Worm (Caenorhabditis elegans) whole organism, young adult: ENCODE measurements around the gene oig-2.

Experiments used
- B0261.1 ChIP-seq: sonication (generic microtip); optimal IDR thresholded peaks from 2 replicates; lab custom pipeline; 2016; ENCODE audit warnings: mild to moderate bottlenecking, missing genetic modification characterization, moderate library complexity, missing compliant biosample characterization
- Y67H2A.10 ChIP-seq: fragments of 200-800 bp; sonication (Bioruptor generic); conservative IDR thresholded peaks from 2 replicates; pipeline ENCODE4 v1.3.6; 2022; ENCODE audit warnings: missing genetic modification reagents, missing genetic modification characterization, missing compliant biosample characterization
- ZK185.1 ChIP-seq: sonication (generic microtip); optimal IDR thresholded peaks from 2 replicates; lab custom pipeline; 2016; ENCODE audit warnings: mild to moderate bottlenecking, missing genetic modification characterization, missing compliant biosample characterization; ENCODE audit not compliant: poor library complexity, severe bottlenecking
- akir-1 ChIP-seq: fragments of 200-800 bp; sonication (Bioruptor generic); optimal IDR thresholded peaks from 2 replicates; lab custom pipeline; 2018; ENCODE audit warnings: mild to moderate bottlenecking, missing genetic modification characterization, moderate library complexity, missing compliant biosample characterization
- ama-1 ChIP-seq, 3 experiments: fragments of 150-350 bp in 1 of 3; sonication (generic microtip) in 2 of 3; optimal IDR thresholded peaks; 2 replicates each; lab custom pipeline; 2014 to 2018; ENCODE audit warnings: missing biosample characterization in 2 of 3, missing genetic modification characterization in 2 of 3, missing genetic modification reagents in 2 of 3
- hrde-1 ChIP-seq: sonication (generic microtip); optimal IDR thresholded peaks from 2 replicates; lab custom pipeline; 2016; ENCODE audit warnings: missing genetic modification characterization, mild to moderate bottlenecking, missing compliant biosample characterization, moderate library complexity, missing genotype, missing genetic modification reagents, borderline replicate concordance
- madf-10 ChIP-seq: sonication (generic microtip); optimal IDR thresholded peaks from 2 replicates; lab custom pipeline; 2016; ENCODE audit warnings: mild to moderate bottlenecking, missing genetic modification characterization, missing compliant biosample characterization
- nfya-1 ChIP-seq: sonication (generic microtip); optimal IDR thresholded peaks from 2 replicates; lab custom pipeline; 2017; ENCODE audit warnings: antibody characterized with exemption, missing compliant biosample characterization, missing genetic modification characterization, borderline replicate concordance; ENCODE audit not compliant: insufficient read depth
- pbrm-1 ChIP-seq: fragments of 200-800 bp; sonication (Bioruptor generic); IDR thresholded peaks from 2 replicates; pipeline ENCODE4 v1.3.6; 2022; ENCODE audit warnings: missing genetic modification reagents, missing genetic modification characterization, missing compliant biosample characterization
- snpc-4 ChIP-seq, 5 experiments: fragments of 150-350 bp in 1 of 5; sonication (generic microtip) in 4 of 5; optimal IDR thresholded peaks; 2 replicates each; lab custom pipeline; 2014 to 2018; ENCODE audit warnings: missing genetic modification characterization in 5 of 5, missing biosample characterization in 3 of 5, antibody characterized with exemption in 2 of 5, mild to moderate bottlenecking in 2 of 5, missing compliant biosample characterization in 2 of 5, missing genotype in 2 of 5, moderate library complexity in 2 of 5, missing genetic modification reagents in 1 of 5
- somi-1 ChIP-seq: fragments of 200-800 bp; sonication (Bioruptor generic); optimal IDR thresholded peaks from 2 replicates; lab custom pipeline; 2018; ENCODE audit warnings: mild to moderate bottlenecking, missing genetic modification characterization, missing compliant biosample characterization
- tbp1 ChIP-seq: fragments of 200-800 bp; sonication (Bioruptor generic); optimal IDR thresholded peaks from 2 replicates; lab custom pipeline; 2018; ENCODE audit warnings: mild to moderate bottlenecking, missing genetic modification characterization, missing compliant biosample characterization
- zfh-2 ChIP-seq: fragments of 200-800 bp; sonication (Bioruptor generic); conservative IDR thresholded peaks from 2 replicates; pipeline ENCODE4 v1.3.6; 2022; ENCODE audit warnings: missing genetic modification reagents, missing genetic modification characterization, missing compliant biosample characterization

DNA sequence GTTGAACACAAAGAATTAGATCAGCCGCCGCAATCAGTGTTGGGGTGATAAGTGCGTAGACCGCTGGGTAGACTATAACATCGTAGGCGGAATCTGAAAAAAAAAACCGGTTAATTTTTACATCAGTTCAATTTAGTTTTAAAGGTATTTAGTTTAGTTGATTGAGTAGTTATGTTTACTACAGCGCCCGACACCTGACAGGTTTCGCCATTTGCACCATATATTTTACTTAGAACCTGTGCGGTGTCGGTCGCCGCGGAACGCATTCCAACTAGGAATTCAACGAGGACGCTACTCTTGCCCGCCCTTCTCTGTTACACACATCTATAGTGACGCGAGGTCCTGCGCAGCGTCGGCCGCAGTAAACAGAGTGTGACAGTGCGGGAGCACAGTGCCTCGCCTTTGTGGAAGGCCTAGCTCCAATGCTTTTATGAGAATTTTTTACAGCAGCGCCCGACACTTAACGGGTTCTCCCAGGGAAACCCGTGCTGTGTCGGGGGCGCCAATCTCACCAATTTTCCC lies 39.5 kb downstream of the oig-2 start:
- no peak for TF ChIP-seq hrde-1 (tag; lab: Kevin White, UChicago)
- no peak for TF ChIP-seq B0261.1 (tag; lab: Kevin White, UChicago)
- TF ChIP-seq ama-1 (optimal IDR thresholded peaks at IDR 0.05; lab: Kevin White, UChicago) = no peak
- no peak for TF ChIP-seq ama-1 (GFP tag; optimal IDR thresholded peaks at IDR 0.05; lab: Kevin White, UChicago)
- TF ChIP-seq snpc-4 (GFP tag; optimal IDR thresholded peaks at IDR 0.05; lab: Kevin White, UChicago) = no peak
- TF ChIP-seq snpc-4 (tag; optimal IDR thresholded peaks at IDR 0.05; lab: Kevin White, UChicago) = peak in 3 of 4 experiments; percentile 63 to 77 (median 72)
- no peak for TF ChIP-seq akir-1
- TF ChIP-seq Y67H2A.10 = no peak
- TF ChIP-seq madf-10 (tag; lab: Kevin White, UChicago) = no peak
- TF ChIP-seq tbp1 (GFP tag; lab: Kevin White, UChicago) = no peak
- no peak for TF ChIP-seq somi-1 (GFP tag; lab: Kevin White, UChicago)
- TF ChIP-seq ZK185.1 = no peak
- no peak for TF ChIP-seq nfya-1 (tag; lab: Kevin White, UChicago)
- TF ChIP-seq pbrm-1 (GFP tag; lab: Robert Waterston, UW) = no peak
- TF ChIP-seq zfh-2 = peak; percentile 40; the same call in 1 of the 2 replicates
